Worm (Caenorhabditis elegans) whole organism, mixed stage, embryonic: ENCODE results near the gene C17H12.8.

ENCODE experiments used
- bed-3 ChIP-seq: fragments of 200-800 bp; sonication (Bioruptor generic); optimal IDR thresholded peaks from 3 replicates; lab custom pipeline; 2018; ENCODE audit warnings: mild to moderate bottlenecking, missing genetic modification characterization, moderate library complexity, missing compliant biosample characterization
- blmp-1 ChIP-seq: fragments of 150-350 bp; optimal IDR thresholded peaks from 2 replicates; lab custom pipeline; 2014; ENCODE audit warnings: missing biosample characterization, missing genetic modification characterization
- ceh-39 ChIP-seq: fragments of 150-350 bp; optimal IDR thresholded peaks from 2 replicates; lab custom pipeline; 2014; ENCODE audit warnings: missing biosample characterization, missing genetic modification characterization
- ces-1 ChIP-seq: fragments of 150-350 bp; optimal IDR thresholded peaks from 2 replicates; lab custom pipeline; 2014; ENCODE audit warnings: missing biosample characterization, missing genetic modification reagents, missing genetic modification characterization
- cnd-1 ChIP-seq: fragments of 200-800 bp; sonication (Bioruptor generic); optimal IDR thresholded peaks from 2 replicates; lab custom pipeline; 2018; ENCODE audit warnings: mild to moderate bottlenecking, missing genetic modification characterization, missing compliant biosample characterization
- drap-1 ChIP-seq: fragments of 200-800 bp; sonication (Bioruptor generic); optimal IDR thresholded peaks from 3 replicates; lab custom pipeline; 2018; ENCODE audit warnings: mild to moderate bottlenecking, missing genetic modification characterization, missing compliant biosample characterization
- elt-1 ChIP-seq: sonication (generic microtip); optimal IDR thresholded peaks from 2 replicates; lab custom pipeline; 2017; ENCODE audit warnings: missing genetic modification characterization, mild to moderate bottlenecking, missing compliant biosample characterization, antibody characterized with exemption, moderate library complexity, borderline replicate concordance; ENCODE audit not compliant: insufficient read depth
- elt-3 ChIP-seq: fragments of 150-350 bp; optimal IDR thresholded peaks from 2 replicates; lab custom pipeline; 2014; ENCODE audit warnings: missing biosample characterization, missing genetic modification characterization
- flh-1 ChIP-seq: fragments of 200-800 bp; sonication (Bioruptor generic); optimal IDR thresholded peaks from 2 replicates; lab custom pipeline; 2018; ENCODE audit warnings: mild to moderate bottlenecking, missing genetic modification characterization, moderate library complexity, missing compliant biosample characterization
- ham-2 ChIP-seq: fragments of 200-800 bp; sonication (Bioruptor generic); optimal IDR thresholded peaks from 2 replicates; lab custom pipeline; 2018; ENCODE audit warnings: mild to moderate bottlenecking, missing genetic modification characterization, missing compliant biosample characterization
- hlh-1 ChIP-seq: fragments of 150-350 bp; optimal IDR thresholded peaks from 2 replicates; lab custom pipeline; 2014; ENCODE audit warnings: missing biosample characterization, missing genetic modification reagents, missing genetic modification characterization
- lin-13 ChIP-seq: fragments of 150-350 bp; optimal IDR thresholded peaks from 2 replicates; lab custom pipeline; 2014; ENCODE audit warnings: missing biosample characterization, missing genetic modification characterization
- lin-32 ChIP-seq: fragments of 200-800 bp; sonication (Bioruptor generic); optimal IDR thresholded peaks from 2 replicates; lab custom pipeline; 2018; ENCODE audit warnings: mild to moderate bottlenecking, missing genetic modification characterization, missing compliant biosample characterization
- lsy-2 ChIP-seq: fragments of 150-350 bp; optimal IDR thresholded peaks from 2 replicates; lab custom pipeline; 2014; ENCODE audit warnings: missing biosample characterization, missing genetic modification characterization
- mab-5 ChIP-seq: fragments of 150-350 bp; optimal IDR thresholded peaks from 2 replicates; lab custom pipeline; 2014; ENCODE audit warnings: missing biosample characterization, missing genetic modification characterization
- mep-1 ChIP-seq: fragments of 150-350 bp; optimal IDR thresholded peaks from 2 replicates; lab custom pipeline; 2017; ENCODE audit warnings: missing biosample characterization, missing genetic modification reagents, missing genetic modification characterization, inconsistent platforms
- mls-2 ChIP-seq: sonication (generic microtip); optimal IDR thresholded peaks from 2 replicates; lab custom pipeline; 2016; ENCODE audit warnings: mild to moderate bottlenecking, missing genetic modification characterization, moderate library complexity, missing compliant biosample characterization
- nhr-2 ChIP-seq: fragments of 150-350 bp; optimal IDR thresholded peaks from 2 replicates; lab custom pipeline; 2014; ENCODE audit warnings: missing biosample characterization, missing genetic modification characterization
- nhr-237 ChIP-seq: fragments of 150-350 bp; optimal IDR thresholded peaks from 2 replicates; lab custom pipeline; 2014; ENCODE audit warnings: missing biosample characterization, missing genetic modification characterization
- nhr-28 ChIP-seq: fragments of 150-350 bp; optimal IDR thresholded peaks from 2 replicates; lab custom pipeline; 2014; ENCODE audit warnings: missing biosample characterization, missing genetic modification characterization
- nhr-76 ChIP-seq: sonication (generic microtip); optimal IDR thresholded peaks from 2 replicates; lab custom pipeline; 2017; ENCODE audit warnings: missing biosample characterization, missing genetic modification characterization
- pha-4 ChIP-seq: fragments of 150-350 bp; optimal IDR thresholded peaks from 2 replicates; lab custom pipeline; 2018; ENCODE audit warnings: missing biosample characterization, missing genetic modification reagents, missing genetic modification characterization
- snpc-4 ChIP-seq: fragments of 150-350 bp; optimal IDR thresholded peaks from 2 replicates; lab custom pipeline; 2014; ENCODE audit warnings: missing biosample characterization, missing genetic modification characterization
- sptf-1 ChIP-seq: sonication (generic microtip); optimal IDR thresholded peaks from 2 replicates; lab custom pipeline; 2017; ENCODE audit warnings: mild to moderate bottlenecking, missing genetic modification characterization, moderate library complexity, missing compliant biosample characterization
- unc-120 ChIP-seq: sonication (generic microtip); optimal IDR thresholded peaks from 2 replicates; lab custom pipeline; 2017; ENCODE audit warnings: missing genetic modification characterization, missing compliant biosample characterization; ENCODE audit not compliant: poor library complexity, severe bottlenecking
- unc-62 ChIP-seq: fragments of 150-350 bp; optimal IDR thresholded peaks from 2 replicates; lab custom pipeline; 2014; ENCODE audit warnings: missing biosample characterization, missing genetic modification reagents, missing genetic modification characterization
- zip-8 ChIP-seq: fragments of 150-350 bp; optimal IDR thresholded peaks from 2 replicates; lab custom pipeline; 2014; ENCODE audit warnings: missing biosample characterization, missing genetic modification characterization
- ztf-11 ChIP-seq: fragments of 150-350 bp; optimal IDR thresholded peaks from 2 replicates; lab custom pipeline; 2014; ENCODE audit warnings: missing biosample characterization, missing genetic modification characterization

The C17H12.8 gene

ce11 chrIV:6785873-6786272, 32.6 kb upstream of the C17H12.8 start:
- TF ChIP-seq mep-1 (tag; lab: Kevin White, UChicago) (peak; percentile 25), unc-120 (tag; lab: Kevin White, UChicago) (peak; percentile 80), nhr-237 (tag; lab: Kevin White, UChicago) (peak; percentile 49), nhr-76 (no peak), ces-1 (peak; percentile 35), bed-3 (no peak)

ce11 chrIV:6789950-6790349, 28.6 kb upstream of the C17H12.8 start:
- TF ChIP-seq mls-2 (tag; lab: Kevin White, UChicago) (no peak), lin-32 (GFP tag; lab: Kevin White, UChicago) (no peak), ceh-39 (tag; lab: Kevin White, UChicago) (no peak), nhr-76 (no peak), nhr-2 (tag; lab: Kevin White, UChicago) (no peak), elt-1 (no peak)

ce11 chrIV:6790438-6791124, 27.9 kb upstream of the C17H12.8 start, which contains the start of the genes C17H12.2 and vha-8:
TSS of gene C17H12.2 (minus strand) at chrIV:6790488.
TSS of gene vha-8 (plus strand) at chrIV:6791074.
- TF ChIP-seq elt-3 (tag; lab: Kevin White, UChicago) (peak; percentile 41), nhr-237 (tag; lab: Kevin White, UChicago) (peak; percentile 95), ces-1 (peak; percentile 78), blmp-1 (peak; percentile 43), mep-1 (tag; lab: Kevin White, UChicago) (peak; percentile 99), nhr-2 (tag; lab: Kevin White, UChicago) (peak; percentile 44), bed-3 (no peak), pha-4 (peak; percentile 70), mab-5 (tag; lab: Kevin White, UChicago) (peak; percentile 35), sptf-1 (tag; lab: Kevin White, UChicago) (peak; percentile 74), unc-120 (tag; lab: Kevin White, UChicago) (peak; percentile 93), snpc-4 (tag; lab: Kevin White, UChicago) (no peak), lin-13 (tag; lab: Kevin White, UChicago) (peak; percentile 82), ceh-39 (tag; lab: Kevin White, UChicago) (peak; percentile 85), ztf-11 (peak; percentile 36), mls-2 (tag; lab: Kevin White, UChicago) (peak; percentile 31), zip-8 (tag; lab: Kevin White, UChicago) (no peak), lsy-2 (tag; lab: Kevin White, UChicago) (peak; percentile 82), hlh-1 (tag; lab: Kevin White, UChicago) (peak; percentile 75), elt-1 (peak; percentile 34), unc-62 (GFP tag; lab: Kevin White, UChicago) (peak; percentile 91), ham-2 (GFP tag; lab: Kevin White, UChicago) (peak; percentile 30), drap-1 (GFP tag; lab: Kevin White, UChicago) (peak; percentile 57), flh-1 (no peak), nhr-28 (tag; lab: Kevin White, UChicago) (no peak), cnd-1 (tag; lab: Kevin White, UChicago) (peak; percentile 40)

- no peak for TF ChIP-seq pha-4
- no peak for TF ChIP-seq zip-8 (tag; lab: Kevin White, UChicago)
- TF ChIP-seq unc-62 (GFP tag; lab: Kevin White, UChicago): no peak
- TF ChIP-seq, all 35 proteins: peak for 0
Observed at ce11 chrIV:6792380-6793309, 25.9 kb upstream of the C17H12.8 start.

ce11 chrIV:6793310-6793966, 25.1 kb upstream of the C17H12.8 start:
- TF ChIP-seq ces-1 (peak; percentile 0), blmp-1 (no peak), zip-8 (tag; lab: Kevin White, UChicago) (peak; percentile 96)
